Worm (Caenorhabditis elegans): ENCODE results near the gene Y38E10A.17.

The Y38E10A.17 gene

ce11 chrII:12621908-12622566 lies 12.6 kb downstream of the Y38E10A.17 start, which contains the start of gene nspe-8 (continued):
- TF ChIP-seq sup-37 (GFP tag; optimal IDR thresholded peaks at IDR 0.05) (no peak), ztf-11 (tag; optimal IDR thresholded peaks at IDR 0.05) (no peak), zip-4 (GFP tag; optimal IDR thresholded peaks at IDR 0.05) (no peak), sox-4 (tag; optimal IDR thresholded peaks at IDR 0.05) (no peak), egl-27 (tag; optimal IDR thresholded peaks at IDR 0.05) (no peak), elt-2 (tag; optimal IDR thresholded peaks at IDR 0.05) (no peak), unc-130 (tag; optimal IDR thresholded peaks at IDR 0.05) (no peak), nhr-77 (tag; optimal IDR thresholded peaks at IDR 0.05) (no peak), xbp-1 (tag; optimal IDR thresholded peaks at IDR 0.05) (no peak), snpc-4 (tag; optimal IDR thresholded peaks at IDR 0.05) (no peak), lin-13 (GFP tag; optimal IDR thresholded peaks at IDR 0.05) (no peak), snu-23 (GFP tag; optimal IDR thresholded peaks at IDR 0.05) (peak; percentile 63), isw-1 (GFP tag; IDR thresholded peaks at IDR 0.05) (no peak), aha-1 (tag; optimal IDR thresholded peaks at IDR 0.05) (no peak), lsy-2 (tag; optimal IDR thresholded peaks at IDR 0.05) (no peak), mdl-1 (tag; optimal IDR thresholded peaks at IDR 0.05) (peak in 1 of 2 experiments; percentile 15)

- TF ChIP-seq lin-35 (GFP tag; optimal IDR thresholded peaks at IDR 0.05) (no peak), jun-1 (tag; optimal IDR thresholded peaks at IDR 0.05) (no peak), unc-130 (tag; optimal IDR thresholded peaks at IDR 0.05) (no peak), F16B12.6 (tag; optimal IDR thresholded peaks at IDR 0.05) (no peak), ets-5 (GFP tag; IDR thresholded peaks at IDR 0.05) (no peak), egl-27 (tag; optimal IDR thresholded peaks at IDR 0.05) (no peak), efl-1 (optimal IDR thresholded peaks at IDR 0.05) (no peak), efl-1 (GFP tag; optimal IDR thresholded peaks at IDR 0.05 in 1 of 2) (no peak), pax-3 (tag; optimal IDR thresholded peaks at IDR 0.05) (no peak)
Measured at ce11 chrII:12620764-12621163, 13.8 kb downstream of the Y38E10A.17 start, which contains the start of gene nspe-1. nspe-1 (minus strand) TSS chrII:12620864.

- TF ChIP-seq ceh-8 (GFP tag; optimal IDR thresholded peaks at IDR 0.05) (no peak), jun-1 (tag; optimal IDR thresholded peaks at IDR 0.05) (no peak), unc-130 (tag; optimal IDR thresholded peaks at IDR 0.05) (no peak), unc-98 (GFP tag; IDR thresholded peaks at IDR 0.05) (no peak), blmp-1 (tag; optimal IDR thresholded peaks at IDR 0.05) (no peak), efl-1 (optimal IDR thresholded peaks at IDR 0.05) (no peak), efl-1 (GFP tag; optimal IDR thresholded peaks at IDR 0.05 in 1 of 2) (no peak), ceh-82 (tag; optimal IDR thresholded peaks at IDR 0.05) (no peak), alr-1 (tag; optimal IDR thresholded peaks at IDR 0.05; ENCODE audit: borderline replicate concordance) (no peak), isw-1 (GFP tag; IDR thresholded peaks at IDR 0.05) (no peak), lsy-2 (tag; optimal IDR thresholded peaks at IDR 0.05) (no peak), fkh-10 (GFP tag; optimal IDR thresholded peaks at IDR 0.05) (no peak)
Measured at ce11 chrII:12619288-12619687, 15.3 kb downstream of the Y38E10A.17 start, which contains the start of gene nspe-2. nspe-2 (minus strand) TSS chrII:12619388.

- TF ChIP-seq nhr-84 (tag; optimal IDR thresholded peaks at IDR 0.05) = no peak
- no peak for TF ChIP-seq efl-3 (GFP tag; optimal IDR thresholded peaks at IDR 0.05)
- TF ChIP-seq ama-1 (optimal IDR thresholded peaks at IDR 0.05) = no peak
- TF ChIP-seq snu-23 (GFP tag; optimal IDR thresholded peaks at IDR 0.05) = no peak
- no peak for TF ChIP-seq ceh-63 (GFP tag; optimal IDR thresholded peaks at IDR 0.05)
- TF ChIP-seq ceh-90 (tag; optimal IDR thresholded peaks at IDR 0.05) = no peak
- TF ChIP-seq hpl-2 (GFP tag; optimal IDR thresholded peaks at IDR 0.05) = no peak
- TF ChIP-seq irx-1 (tag; optimal IDR thresholded peaks at IDR 0.05) = no peak
- TF ChIP-seq zag-1 (tag; optimal IDR thresholded peaks at IDR 0.05) = no peak
- TF ChIP-seq isw-1 (GFP tag; IDR thresholded peaks at IDR 0.05) = no peak
- no peak for TF ChIP-seq ceh-88 (GFP tag; IDR thresholded peaks at IDR 0.05)
- TF ChIP-seq unc-130 (tag; optimal IDR thresholded peaks at IDR 0.05) = no peak
- no peak for TF ChIP-seq hlh-4 (tag; optimal IDR thresholded peaks at IDR 0.05)
- TF ChIP-seq snpc-4 (tag; optimal IDR thresholded peaks at IDR 0.05) = no peak
- TF ChIP-seq swsn-7 (tag; optimal IDR thresholded peaks at IDR 0.05) = no peak
- no peak for TF ChIP-seq elt-3 (tag; optimal IDR thresholded peaks at IDR 0.05)
- TF ChIP-seq dpl-1 (GFP tag; optimal IDR thresholded peaks at IDR 0.05) = no peak
- TF ChIP-seq fkh-4 (tag; optimal IDR thresholded peaks at IDR 0.05; ENCODE audit: borderline replicate concordance) = no peak
- TF ChIP-seq skn-1 (tag; optimal IDR thresholded peaks at IDR 0.05) = no peak
- no peak for TF ChIP-seq grh-1 (GFP tag; IDR thresholded peaks at IDR 0.05)
Measured at ce11 chrII:12617586-12617985, 17.0 kb downstream of the Y38E10A.17 start, which contains the start of gene nspe-3. nspe-3 (plus strand) TSS chrII:12617886.
